Fruit fly (Drosophila melanogaster) whole organism, larva: ENCODE measurements around the gene CG7079.
A peak's percentile ranks its signal among the peaks of the same experiment; 100 is the strongest.

Experiments
- noc ChIP-seq: fragments of 200-800 bp; sonication (Bioruptor generic); optimal IDR thresholded peaks from 3 replicates; lab custom pipeline; 2019; ENCODE audit warnings: missing biosample characterization, mild to moderate bottlenecking, missing genetic modification characterization, moderate library complexity

The CG7079 gene

dm6 chr3R:21048729-21049128, at the start of gene CG7079:
CG7079 (minus strand) TSS chr3R:21048829.
- TF ChIP-seq noc (tag; lab: Kevin White, UChicago) = no peak

dm6 chr3R:21097631-21098117, 49.0 kb upstream of the CG7079 start, which contains the start of gene RhoGAP93B:
RhoGAP93B (minus strand) TSS chr3R:21097827.
- peak; percentile 83 for TF ChIP-seq noc (tag; lab: Kevin White, UChicago)

- TF ChIP-seq noc (tag; lab: Kevin White, UChicago) = no peak
Observed at dm6 chr3R:21097160-21097559, 48.5 kb upstream of the CG7079 start.

- TF ChIP-seq noc (tag; lab: Kevin White, UChicago) = no peak
Observed at dm6 chr3R:21096532-21097143, 48.0 kb upstream of the CG7079 start.

- TF ChIP-seq noc (tag; lab: Kevin White, UChicago) = no peak
Observed at dm6 chr3R:21094292-21094691, 45.7 kb upstream of the CG7079 start.

- TF ChIP-seq noc (tag; lab: Kevin White, UChicago) = no peak
Observed at dm6 chr3R:21092829-21093228, 44.2 kb upstream of the CG7079 start.

- no peak for TF ChIP-seq noc (tag; lab: Kevin White, UChicago)
Observed at dm6 chr3R:21092036-21092435, 43.4 kb upstream of the CG7079 start.

dm6 chr3R:21091500-21091899, 42.9 kb upstream of the CG7079 start:
- TF ChIP-seq noc (tag; lab: Kevin White, UChicago) = no peak

dm6 chr3R:21090230-21091021, 41.8 kb upstream of the CG7079 start:
- no peak for TF ChIP-seq noc (tag; lab: Kevin White, UChicago)

- TF ChIP-seq noc (tag; lab: Kevin White, UChicago) = no peak
Observed at dm6 chr3R:21089416-21089815, 40.8 kb upstream of the CG7079 start.

- no peak for TF ChIP-seq noc (tag; lab: Kevin White, UChicago)
Observed at dm6 chr3R:21084979-21085378, 36.4 kb upstream of the CG7079 start.

- TF ChIP-seq noc (tag; lab: Kevin White, UChicago) = peak; percentile 87
Observed at dm6 chr3R:21080876-21081586, 32.4 kb upstream of the CG7079 start, which contains the start of gene HHEX. HHEX (minus strand) TSS chr3R:21080926.

- no peak for TF ChIP-seq noc (tag; lab: Kevin White, UChicago)
Observed at dm6 chr3R:21078958-21079357, 30.3 kb upstream of the CG7079 start.

- peak; percentile 24 for TF ChIP-seq noc (tag; lab: Kevin White, UChicago)
Observed at dm6 chr3R:21078211-21078610, 29.6 kb upstream of the CG7079 start.

dm6 chr3R:21077577-21077976, 28.9 kb upstream of the CG7079 start:
- TF ChIP-seq noc (tag; lab: Kevin White, UChicago) = no peak

dm6 chr3R:21073707-21074106, 25.1 kb upstream of the CG7079 start, which contains the start of gene dmrt93B:
dmrt93B (plus strand) TSS chr3R:21074007.
- no peak for TF ChIP-seq noc (tag; lab: Kevin White, UChicago)
